Worm (Caenorhabditis elegans) whole organism, young adult: ENCODE data around the gene F13B12.2.

Experiments
- F22D6.2 ChIP-seq: sonication (generic microtip); optimal IDR thresholded peaks from 2 replicates; lab custom pipeline; 2016; ENCODE audit warnings: mild to moderate bottlenecking, missing genetic modification characterization, missing compliant biosample characterization
- T07F8.4 ChIP-seq: sonication (generic microtip); optimal IDR thresholded peaks from 2 replicates; lab custom pipeline; 2016; ENCODE audit warnings: mild to moderate bottlenecking, missing genetic modification characterization, moderate library complexity, missing compliant biosample characterization
- ZK185.1 ChIP-seq: sonication (generic microtip); optimal IDR thresholded peaks from 2 replicates; lab custom pipeline; 2016; ENCODE audit warnings: mild to moderate bottlenecking, missing genetic modification characterization, missing compliant biosample characterization; ENCODE audit not compliant: poor library complexity, severe bottlenecking
- let-526 ChIP-seq: fragments of 200-800 bp; sonication (Bioruptor generic); IDR thresholded peaks from 2 replicates; pipeline ENCODE4 v1.3.6; 2022; ENCODE audit warnings: missing genetic modification reagents, missing genetic modification characterization, missing compliant biosample characterization
- madf-8 ChIP-seq: fragments of 200-800 bp; sonication (Bioruptor generic); conservative IDR thresholded peaks from 2 replicates; pipeline ENCODE4 v1.3.6; 2022; ENCODE audit warnings: missing genetic modification reagents, missing genetic modification characterization, missing compliant biosample characterization
- pha-4 ChIP-seq: fragments of 150-350 bp; sonication (generic microtip); optimal IDR thresholded peaks from 2 replicates; lab custom pipeline; 2014; ENCODE audit warnings: missing biosample characterization, missing genetic modification reagents, missing genetic modification characterization
- repo-1 ChIP-seq: sonication (generic microtip); optimal IDR thresholded peaks from 2 replicates; lab custom pipeline; 2017; ENCODE audit warnings: mild to moderate bottlenecking, missing genetic modification characterization, missing compliant biosample characterization
- snpc-1.1 ChIP-seq: sonication (generic microtip); optimal IDR thresholded peaks from 2 replicates; lab custom pipeline; 2017; ENCODE audit warnings: missing genetic modification characterization, mild to moderate bottlenecking, missing compliant biosample characterization, antibody characterized with exemption, moderate library complexity, missing genotype, missing genetic modification reagents; ENCODE audit not compliant: insufficient read depth
- zfh-2 ChIP-seq: fragments of 200-800 bp; sonication (Bioruptor generic); conservative IDR thresholded peaks from 2 replicates; pipeline ENCODE4 v1.3.6; 2022; ENCODE audit warnings: missing genetic modification reagents, missing genetic modification characterization, missing compliant biosample characterization
- ztf-18 ChIP-seq: sonication (generic microtip); optimal IDR thresholded peaks from 2 replicates; lab custom pipeline; 2016; ENCODE audit warnings: missing genotype, mild to moderate bottlenecking, missing genetic modification characterization, missing compliant biosample characterization
- ztf-22 ChIP-seq: fragments of 200-800 bp; sonication (Bioruptor generic); optimal IDR thresholded peaks from 2 replicates; lab custom pipeline; 2018; ENCODE audit warnings: mild to moderate bottlenecking, missing genetic modification characterization, moderate library complexity, missing compliant biosample characterization
- ztf-25 ChIP-seq: fragments of 200-800 bp; sonication (Bioruptor generic); IDR thresholded peaks from 2 replicates; pipeline ENCODE4 v1.3.6; 2022; ENCODE audit warnings: missing genetic modification reagents, missing genetic modification characterization, missing compliant biosample characterization

DNA sequence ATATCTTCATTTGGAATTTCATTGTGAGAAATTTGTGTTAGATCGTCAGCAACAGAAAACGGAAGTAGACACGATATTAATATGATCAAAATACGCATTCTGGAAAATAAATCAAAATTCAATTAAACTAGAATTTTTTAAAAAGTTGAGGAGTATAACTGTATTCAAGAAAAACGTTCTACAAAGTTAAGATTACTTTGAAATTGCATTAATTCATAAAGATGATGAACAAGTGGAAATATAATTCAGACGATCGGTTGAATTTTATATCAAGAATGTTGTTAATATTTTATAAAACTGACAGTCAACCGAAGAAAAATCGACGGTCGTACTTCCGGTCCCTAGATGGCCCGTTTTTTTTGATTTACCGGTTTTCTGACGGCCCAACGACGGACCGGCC is 24.1 kb upstream of the F13B12.2 start, which contains the start of gene F01D4.8:
- TF ChIP-seq F22D6.2 (no peak), let-526 (GFP tag; lab: Robert Waterston, UW) (no peak), T07F8.4 (tag; lab: Kevin White, UChicago) (no peak), ZK185.1 (tag; lab: Kevin White, UChicago) (no peak), ztf-22 (no peak), repo-1 (tag; lab: Kevin White, UChicago) (no peak), ztf-25 (GFP tag; lab: Robert Waterston, UW) (no peak), zfh-2 (GFP tag; lab: Robert Waterston, UW) (no peak), snpc-1.1 (tag; lab: Kevin White, UChicago) (no peak), ztf-18 (tag; lab: Kevin White, UChicago) (no peak), madf-8 (GFP tag; lab: Robert Waterston, UW) (no peak), pha-4 (tag; lab: Kevin White, UChicago) (no peak)
